Worm (Caenorhabditis elegans) whole organism, mixed stage, embryonic: ENCODE results near the gene T04C12.8.

ENCODE experiments used
- ham-2 ChIP-seq: fragments of 200-800 bp; sonication (Bioruptor generic); optimal IDR thresholded peaks from 2 replicates; lab custom pipeline; 2018; ENCODE audit warnings: mild to moderate bottlenecking, missing genetic modification characterization, missing compliant biosample characterization
- nhr-12 ChIP-seq: fragments of 150-350 bp; optimal IDR thresholded peaks from 2 replicates; lab custom pipeline; 2014; ENCODE audit warnings: missing biosample characterization, missing genetic modification characterization
- sem-2 ChIP-seq: fragments of 200-800 bp; sonication (Bioruptor generic); optimal IDR thresholded peaks from 2 replicates; lab custom pipeline; 2018; ENCODE audit warnings: mild to moderate bottlenecking, missing genetic modification characterization, missing compliant biosample characterization
- snpc-4 ChIP-seq: fragments of 150-350 bp; optimal IDR thresholded peaks from 2 replicates; lab custom pipeline; 2014; ENCODE audit warnings: missing biosample characterization, missing genetic modification characterization
- sptf-1 ChIP-seq: sonication (generic microtip); optimal IDR thresholded peaks from 2 replicates; lab custom pipeline; 2017; ENCODE audit warnings: mild to moderate bottlenecking, missing genetic modification characterization, moderate library complexity, missing compliant biosample characterization
- unc-39 ChIP-seq: fragments of 150-350 bp; optimal IDR thresholded peaks from 2 replicates; lab custom pipeline; 2014; ENCODE audit warnings: missing biosample characterization, missing genetic modification characterization
- unc-62 ChIP-seq: fragments of 150-350 bp; optimal IDR thresholded peaks from 2 replicates; lab custom pipeline; 2014; ENCODE audit warnings: missing biosample characterization, missing genetic modification reagents, missing genetic modification characterization
- ztf-11 ChIP-seq: fragments of 150-350 bp; optimal IDR thresholded peaks from 2 replicates; lab custom pipeline; 2014; ENCODE audit warnings: missing biosample characterization, missing genetic modification characterization

ce11 chrV:11095873-11096272, 26.7 kb upstream of the T04C12.8 start, which contains the start of gene Y42A5A.3:
- no peak for TF ChIP-seq ztf-11
- TF ChIP-seq unc-62: no peak
- TF ChIP-seq sem-2 (GFP tag; lab: Kevin White, UChicago): no peak
- TF ChIP-seq nhr-12 (tag; lab: Kevin White, UChicago): no peak
- no peak for TF ChIP-seq sptf-1
- TF ChIP-seq snpc-4 (tag; lab: Kevin White, UChicago): no peak
- TF ChIP-seq ham-2 (GFP tag; lab: Kevin White, UChicago): no peak
- no peak for TF ChIP-seq unc-39 (tag; lab: Kevin White, UChicago)
